Worm (Caenorhabditis elegans) whole organism, mixed stage, embryonic: ENCODE results near the gene K12B6.11.

ENCODE experiments used
- M03D4.4 ChIP-seq: sonication (generic microtip); optimal IDR thresholded peaks from 2 replicates; lab custom pipeline; 2017; ENCODE audit warnings: mild to moderate bottlenecking, missing genetic modification characterization, missing compliant biosample characterization
- bed-3 ChIP-seq: fragments of 200-800 bp; sonication (Bioruptor generic); optimal IDR thresholded peaks from 3 replicates; lab custom pipeline; 2018; ENCODE audit warnings: mild to moderate bottlenecking, missing genetic modification characterization, moderate library complexity, missing compliant biosample characterization
- blmp-1 ChIP-seq: fragments of 150-350 bp; optimal IDR thresholded peaks from 2 replicates; lab custom pipeline; 2014; ENCODE audit warnings: missing biosample characterization, missing genetic modification characterization
- ceh-39 ChIP-seq: fragments of 150-350 bp; optimal IDR thresholded peaks from 2 replicates; lab custom pipeline; 2014; ENCODE audit warnings: missing biosample characterization, missing genetic modification characterization
- ceh-83 ChIP-seq: fragments of 200-800 bp; sonication (Bioruptor generic); optimal IDR thresholded peaks from 2 replicates; lab custom pipeline; 2018; ENCODE audit warnings: mild to moderate bottlenecking, missing genetic modification characterization, missing compliant biosample characterization
- ces-1 ChIP-seq: fragments of 150-350 bp; optimal IDR thresholded peaks from 2 replicates; lab custom pipeline; 2014; ENCODE audit warnings: missing biosample characterization, missing genetic modification reagents, missing genetic modification characterization
- cnd-1 ChIP-seq: fragments of 200-800 bp; sonication (Bioruptor generic); optimal IDR thresholded peaks from 2 replicates; lab custom pipeline; 2018; ENCODE audit warnings: mild to moderate bottlenecking, missing genetic modification characterization, missing compliant biosample characterization
- drap-1 ChIP-seq: fragments of 200-800 bp; sonication (Bioruptor generic); optimal IDR thresholded peaks from 3 replicates; lab custom pipeline; 2018; ENCODE audit warnings: mild to moderate bottlenecking, missing genetic modification characterization, missing compliant biosample characterization
- elt-1 ChIP-seq: sonication (generic microtip); optimal IDR thresholded peaks from 2 replicates; lab custom pipeline; 2017; ENCODE audit warnings: missing genetic modification characterization, mild to moderate bottlenecking, missing compliant biosample characterization, antibody characterized with exemption, moderate library complexity, borderline replicate concordance; ENCODE audit not compliant: insufficient read depth
- elt-3 ChIP-seq: fragments of 150-350 bp; optimal IDR thresholded peaks from 2 replicates; lab custom pipeline; 2014; ENCODE audit warnings: missing biosample characterization, missing genetic modification characterization
- flh-1 ChIP-seq: fragments of 200-800 bp; sonication (Bioruptor generic); optimal IDR thresholded peaks from 2 replicates; lab custom pipeline; 2018; ENCODE audit warnings: mild to moderate bottlenecking, missing genetic modification characterization, moderate library complexity, missing compliant biosample characterization
- ham-2 ChIP-seq: fragments of 200-800 bp; sonication (Bioruptor generic); optimal IDR thresholded peaks from 2 replicates; lab custom pipeline; 2018; ENCODE audit warnings: mild to moderate bottlenecking, missing genetic modification characterization, missing compliant biosample characterization
- hlh-1 ChIP-seq: fragments of 150-350 bp; optimal IDR thresholded peaks from 2 replicates; lab custom pipeline; 2014; ENCODE audit warnings: missing biosample characterization, missing genetic modification reagents, missing genetic modification characterization
- lin-32 ChIP-seq: fragments of 200-800 bp; sonication (Bioruptor generic); optimal IDR thresholded peaks from 2 replicates; lab custom pipeline; 2018; ENCODE audit warnings: mild to moderate bottlenecking, missing genetic modification characterization, missing compliant biosample characterization
- lsy-2 ChIP-seq: fragments of 150-350 bp; optimal IDR thresholded peaks from 2 replicates; lab custom pipeline; 2014; ENCODE audit warnings: missing biosample characterization, missing genetic modification characterization
- mab-5 ChIP-seq: fragments of 150-350 bp; optimal IDR thresholded peaks from 2 replicates; lab custom pipeline; 2014; ENCODE audit warnings: missing biosample characterization, missing genetic modification characterization
- mep-1 ChIP-seq: fragments of 150-350 bp; optimal IDR thresholded peaks from 2 replicates; lab custom pipeline; 2017; ENCODE audit warnings: missing biosample characterization, missing genetic modification reagents, missing genetic modification characterization, inconsistent platforms
- nhr-12 ChIP-seq: fragments of 150-350 bp; optimal IDR thresholded peaks from 2 replicates; lab custom pipeline; 2014; ENCODE audit warnings: missing biosample characterization, missing genetic modification characterization
- nhr-2 ChIP-seq: fragments of 150-350 bp; optimal IDR thresholded peaks from 2 replicates; lab custom pipeline; 2014; ENCODE audit warnings: missing biosample characterization, missing genetic modification characterization
- nhr-237 ChIP-seq: fragments of 150-350 bp; optimal IDR thresholded peaks from 2 replicates; lab custom pipeline; 2014; ENCODE audit warnings: missing biosample characterization, missing genetic modification characterization
- nhr-28 ChIP-seq: fragments of 150-350 bp; optimal IDR thresholded peaks from 2 replicates; lab custom pipeline; 2014; ENCODE audit warnings: missing biosample characterization, missing genetic modification characterization
- nhr-76 ChIP-seq: sonication (generic microtip); optimal IDR thresholded peaks from 2 replicates; lab custom pipeline; 2017; ENCODE audit warnings: missing biosample characterization, missing genetic modification characterization
- pha-4 ChIP-seq: fragments of 150-350 bp; optimal IDR thresholded peaks from 2 replicates; lab custom pipeline; 2018; ENCODE audit warnings: missing biosample characterization, missing genetic modification reagents, missing genetic modification characterization
- sem-2 ChIP-seq: fragments of 200-800 bp; sonication (Bioruptor generic); optimal IDR thresholded peaks from 2 replicates; lab custom pipeline; 2018; ENCODE audit warnings: mild to moderate bottlenecking, missing genetic modification characterization, missing compliant biosample characterization
- snpc-4 ChIP-seq: fragments of 150-350 bp; optimal IDR thresholded peaks from 2 replicates; lab custom pipeline; 2014; ENCODE audit warnings: missing biosample characterization, missing genetic modification characterization
- tbx-8 ChIP-seq: fragments of 200-800 bp; sonication (Bioruptor generic); optimal IDR thresholded peaks from 2 replicates; lab custom pipeline; 2018; ENCODE audit warnings: mild to moderate bottlenecking, missing genetic modification characterization, moderate library complexity, missing compliant biosample characterization
- unc-120 ChIP-seq: sonication (generic microtip); optimal IDR thresholded peaks from 2 replicates; lab custom pipeline; 2017; ENCODE audit warnings: missing genetic modification characterization, missing compliant biosample characterization; ENCODE audit not compliant: poor library complexity, severe bottlenecking
- unc-62 ChIP-seq: fragments of 150-350 bp; optimal IDR thresholded peaks from 2 replicates; lab custom pipeline; 2014; ENCODE audit warnings: missing biosample characterization, missing genetic modification reagents, missing genetic modification characterization
- zip-8 ChIP-seq: fragments of 150-350 bp; optimal IDR thresholded peaks from 2 replicates; lab custom pipeline; 2014; ENCODE audit warnings: missing biosample characterization, missing genetic modification characterization
- ztf-11 ChIP-seq: fragments of 150-350 bp; optimal IDR thresholded peaks from 2 replicates; lab custom pipeline; 2014; ENCODE audit warnings: missing biosample characterization, missing genetic modification characterization

The K12B6.11 gene

ce11 chrV:6288607-6289006 is at the start of gene K12B6.11:
TSS of gene K12B6.11 (plus strand) at chrV:6288907.
- TF ChIP-seq blmp-1 (tag; lab: Kevin White, UChicago) = no peak
- no peak for TF ChIP-seq zip-8 (tag; lab: Kevin White, UChicago)
- no peak for TF ChIP-seq tbx-8 (GFP tag; lab: Kevin White, UChicago)

ce11 chrV:6239855-6240254 is 48.9 kb upstream of the K12B6.11 start:
- TF ChIP-seq bed-3 (GFP tag; lab: Kevin White, UChicago) (no peak), lin-32 (GFP tag; lab: Kevin White, UChicago) (no peak), tbx-8 (GFP tag; lab: Kevin White, UChicago) (no peak), blmp-1 (tag; lab: Kevin White, UChicago) (no peak), zip-8 (tag; lab: Kevin White, UChicago) (no peak), sem-2 (GFP tag; lab: Kevin White, UChicago) (no peak), ces-1 (GFP tag; lab: Kevin White, UChicago) (no peak), nhr-28 (no peak), ham-2 (no peak), unc-62 (GFP tag; lab: Kevin White, UChicago) (no peak), nhr-2 (tag; lab: Kevin White, UChicago) (no peak)

ce11 chrV:6240735-6241134 is 48.0 kb upstream of the K12B6.11 start:
- TF ChIP-seq ceh-39 (tag; lab: Kevin White, UChicago) = no peak
- no peak for TF ChIP-seq hlh-1
- TF ChIP-seq tbx-8 (GFP tag; lab: Kevin White, UChicago) = no peak
- TF ChIP-seq lin-32 (GFP tag; lab: Kevin White, UChicago) = no peak
- no peak for TF ChIP-seq ham-2
- no peak for TF ChIP-seq blmp-1 (tag; lab: Kevin White, UChicago)
- no peak for TF ChIP-seq ztf-11 (tag; lab: Kevin White, UChicago)
- TF ChIP-seq nhr-237 (tag; lab: Kevin White, UChicago) = no peak

DNA sequence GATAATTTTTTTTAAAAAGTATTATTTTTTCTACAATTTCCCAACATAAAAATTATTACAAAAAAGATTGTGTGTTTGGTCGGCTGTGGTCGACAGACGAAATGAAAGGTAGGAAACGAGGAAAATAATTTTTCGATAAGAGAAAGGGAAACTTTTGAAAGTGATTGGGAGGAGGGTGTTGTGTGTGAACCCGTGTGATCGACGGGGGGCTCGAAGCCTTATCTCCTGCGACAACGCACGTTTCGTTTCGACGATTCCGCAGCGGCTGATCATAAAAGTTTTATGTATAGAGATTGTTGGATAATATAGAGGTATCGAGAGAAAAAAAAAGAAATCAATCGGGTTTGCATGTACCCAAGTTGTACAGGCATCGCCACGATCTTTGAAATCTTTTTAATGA is 45.4 kb upstream of the K12B6.11 start:
- TF ChIP-seq cnd-1 (tag; lab: Kevin White, UChicago) (no peak), lin-32 (GFP tag; lab: Kevin White, UChicago) (no peak), mep-1 (no peak), ces-1 (GFP tag; lab: Kevin White, UChicago) (no peak), elt-3 (tag; lab: Kevin White, UChicago) (no peak), unc-62 (GFP tag; lab: Kevin White, UChicago) (no peak), flh-1 (GFP tag; lab: Kevin White, UChicago) (no peak), hlh-1 (no peak), blmp-1 (tag; lab: Kevin White, UChicago) (no peak), mab-5 (tag; lab: Kevin White, UChicago) (no peak), nhr-237 (tag; lab: Kevin White, UChicago) (no peak), unc-120 (tag; lab: Kevin White, UChicago) (no peak), snpc-4 (tag; lab: Kevin White, UChicago) (no peak), nhr-28 (no peak), nhr-76 (no peak), nhr-12 (tag; lab: Kevin White, UChicago) (no peak), ceh-83 (GFP tag; lab: Kevin White, UChicago) (no peak), M03D4.4 (tag; lab: Kevin White, UChicago) (no peak)

DNA sequence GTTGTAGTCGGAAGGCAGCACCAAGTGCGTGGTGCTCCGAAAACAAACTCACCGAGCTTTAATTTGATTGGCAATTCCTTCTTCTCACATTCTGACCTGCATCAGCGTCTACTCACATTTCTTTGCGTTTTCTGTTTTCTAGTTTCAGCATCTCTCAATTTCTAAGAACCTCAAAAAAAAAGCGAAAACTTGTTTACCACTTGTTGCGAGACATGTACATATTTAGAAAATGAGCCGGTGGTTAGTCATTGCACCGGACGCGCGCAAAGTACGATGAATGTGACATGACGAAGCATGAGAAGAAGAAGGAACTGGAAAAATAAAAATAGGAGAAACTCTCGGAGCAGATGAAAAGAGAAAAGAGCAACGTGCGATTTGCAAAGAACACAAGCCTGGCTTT is 44.1 kb upstream of the K12B6.11 start:
- peak; percentile 26 for TF ChIP-seq ces-1 (GFP tag; lab: Kevin White, UChicago)
- TF ChIP-seq elt-3 (tag; lab: Kevin White, UChicago) = no peak

ce11 chrV:6246454-6246981 is 42.2 kb upstream of the K12B6.11 start, which contains the start of gene dmd-7:
TSS of gene dmd-7 (plus strand) at chrV:6246931.
- TF ChIP-seq elt-3 (tag; lab: Kevin White, UChicago) = peak; percentile 80
- TF ChIP-seq lsy-2 (tag; lab: Kevin White, UChicago) = peak; percentile 39
- TF ChIP-seq snpc-4 (tag; lab: Kevin White, UChicago) = no peak
- TF ChIP-seq nhr-28 = no peak
- TF ChIP-seq ces-1 (GFP tag; lab: Kevin White, UChicago) = peak; percentile 61
- TF ChIP-seq nhr-76 = no peak
- TF ChIP-seq unc-62 (GFP tag; lab: Kevin White, UChicago) = peak; percentile 92
- no peak for TF ChIP-seq drap-1 (GFP tag; lab: Kevin White, UChicago)
- peak; percentile 24 for TF ChIP-seq nhr-2 (tag; lab: Kevin White, UChicago)
- peak; percentile 23 for TF ChIP-seq mep-1
- TF ChIP-seq elt-1 = peak; percentile 49
- peak; percentile 29 for TF ChIP-seq pha-4
- peak; percentile 54 for TF ChIP-seq hlh-1
- TF ChIP-seq tbx-8 (GFP tag; lab: Kevin White, UChicago) = no peak
- peak; percentile 81 for TF ChIP-seq nhr-237 (tag; lab: Kevin White, UChicago)
- peak; percentile 24 for TF ChIP-seq unc-120 (tag; lab: Kevin White, UChicago)
- TF ChIP-seq ztf-11 (tag; lab: Kevin White, UChicago) = no peak
- TF ChIP-seq M03D4.4 (tag; lab: Kevin White, UChicago) = no peak
